Worm (Caenorhabditis elegans): ENCODE measurements around the gene T27E7.5.

T27E7.5 gene

ce11 chrIV:14536911-14537310 lies at the start of gene T27E7.5:
Gene T27E7.5 (plus strand): TSS chrIV:14537163.
- no peak for TF ChIP-seq him-1 (tag; optimal IDR thresholded peaks at IDR 0.05)
- no peak for TF ChIP-seq W03F9.2 (tag; optimal IDR thresholded peaks at IDR 0.05)
- TF ChIP-seq dao-5 (tag; optimal IDR thresholded peaks at IDR 0.05): no peak

ce11 chrIV:14491135-14491534 lies 45.8 kb upstream of the T27E7.5 start:
- TF ChIP-seq W03F9.2 (tag; optimal IDR thresholded peaks at IDR 0.05) (no peak), dao-5 (tag; optimal IDR thresholded peaks at IDR 0.05) (no peak), him-1 (tag; optimal IDR thresholded peaks at IDR 0.05) (no peak)

ce11 chrIV:14495474-14495873 lies 41.5 kb upstream of the T27E7.5 start:
- TF ChIP-seq dao-5 (tag; optimal IDR thresholded peaks at IDR 0.05): no peak
- TF ChIP-seq W03F9.2 (tag; optimal IDR thresholded peaks at IDR 0.05): no peak
- no peak for TF ChIP-seq him-1 (tag; optimal IDR thresholded peaks at IDR 0.05)

- TF ChIP-seq W03F9.2 (tag; optimal IDR thresholded peaks at IDR 0.05) (no peak), him-1 (tag; optimal IDR thresholded peaks at IDR 0.05) (no peak), dao-5 (tag; optimal IDR thresholded peaks at IDR 0.05) (no peak)
These were observed 40.5 kb upstream of the T27E7.5 start for ce11 chrIV:14496494-14496893.

ce11 chrIV:14505066-14505465 lies 31.9 kb upstream of the T27E7.5 start, which contains the start of gene tag-273:
Gene tag-273 (minus strand): TSS chrIV:14505166.
- no peak for TF ChIP-seq W03F9.2 (tag; optimal IDR thresholded peaks at IDR 0.05)
- TF ChIP-seq him-1 (tag; optimal IDR thresholded peaks at IDR 0.05): no peak
- no peak for TF ChIP-seq dao-5 (tag; optimal IDR thresholded peaks at IDR 0.05)

ce11 chrIV:14506042-14506441 lies 30.9 kb upstream of the T27E7.5 start:
- no peak for TF ChIP-seq W03F9.2 (tag; optimal IDR thresholded peaks at IDR 0.05)
- no peak for TF ChIP-seq him-1 (tag; optimal IDR thresholded peaks at IDR 0.05)
- TF ChIP-seq dao-5 (tag; optimal IDR thresholded peaks at IDR 0.05): no peak

- no peak for TF ChIP-seq dao-5 (tag; optimal IDR thresholded peaks at IDR 0.05)
- no peak for TF ChIP-seq him-1 (tag; optimal IDR thresholded peaks at IDR 0.05)
These were observed 30.0 kb upstream of the T27E7.5 start for ce11 chrIV:14506995-14507394.

ce11 chrIV:14512405-14512804 lies 24.6 kb upstream of the T27E7.5 start, which contains the start of gene Y57G11A.5:
Gene Y57G11A.5 (minus strand): TSS chrIV:14512505.
- no peak for TF ChIP-seq him-1 (tag; optimal IDR thresholded peaks at IDR 0.05)
- TF ChIP-seq dao-5 (tag; optimal IDR thresholded peaks at IDR 0.05): no peak
- TF ChIP-seq W03F9.2 (tag; optimal IDR thresholded peaks at IDR 0.05): no peak

- TF ChIP-seq W03F9.2 (tag; optimal IDR thresholded peaks at IDR 0.05) (no peak), him-1 (tag; optimal IDR thresholded peaks at IDR 0.05) (no peak), dao-5 (tag; optimal IDR thresholded peaks at IDR 0.05) (no peak)
These were observed 21.8 kb upstream of the T27E7.5 start for ce11 chrIV:14515162-14515561.

- TF ChIP-seq dao-5 (tag; optimal IDR thresholded peaks at IDR 0.05): no peak
- TF ChIP-seq W03F9.2 (tag; optimal IDR thresholded peaks at IDR 0.05): no peak
- no peak for TF ChIP-seq him-1 (tag; optimal IDR thresholded peaks at IDR 0.05)
These were observed 17.5 kb upstream of the T27E7.5 start, which contains the start of the genes Y57G11A.2 and T27E7.1 for ce11 chrIV:14519423-14519822. Gene Y57G11A.2 (minus strand): TSS chrIV:14519523. Gene T27E7.1 (plus strand): TSS chrIV:14519759.

- TF ChIP-seq W03F9.2 (tag; optimal IDR thresholded peaks at IDR 0.05) (no peak), him-1 (tag; optimal IDR thresholded peaks at IDR 0.05) (no peak), dao-5 (tag; optimal IDR thresholded peaks at IDR 0.05) (no peak)
These were observed 13.4 kb upstream of the T27E7.5 start, which contains the start of gene srh-63 for ce11 chrIV:14523568-14523967. Gene srh-63 (plus strand): TSS chrIV:14523868.

- TF ChIP-seq him-1 (tag; optimal IDR thresholded peaks at IDR 0.05) (no peak), dao-5 (tag; optimal IDR thresholded peaks at IDR 0.05) (no peak), W03F9.2 (tag; optimal IDR thresholded peaks at IDR 0.05) (no peak)
These were observed 8.2 kb upstream of the T27E7.5 start, which contains the start of gene T27E7.3 for ce11 chrIV:14528718-14529117. Gene T27E7.3 (plus strand): TSS chrIV:14529018.

- TF ChIP-seq him-1 (tag; optimal IDR thresholded peaks at IDR 0.05) (no peak), dao-5 (tag; optimal IDR thresholded peaks at IDR 0.05) (no peak), W03F9.2 (tag; optimal IDR thresholded peaks at IDR 0.05) (no peak)
These were observed 6.9 kb upstream of the T27E7.5 start for ce11 chrIV:14530031-14530430.

ce11 chrIV:14532366-14532765 lies 4.6 kb upstream of the T27E7.5 start:
- TF ChIP-seq dao-5 (tag; optimal IDR thresholded peaks at IDR 0.05) (no peak), him-1 (tag; optimal IDR thresholded peaks at IDR 0.05) (no peak), W03F9.2 (tag; optimal IDR thresholded peaks at IDR 0.05) (no peak)

- TF ChIP-seq W03F9.2 (tag; optimal IDR thresholded peaks at IDR 0.05) (no peak), him-1 (tag; optimal IDR thresholded peaks at IDR 0.05) (no peak), dao-5 (tag; optimal IDR thresholded peaks at IDR 0.05) (no peak)
These were observed 2.0 kb upstream of the T27E7.5 start, which contains the start of gene T27E7.4 for ce11 chrIV:14534967-14535366. Gene T27E7.4 (minus strand): TSS chrIV:14535067.
